Fruit fly (Drosophila melanogaster) whole organism, wandering third instar larva: ENCODE results near the gene Tnks.
A peak's percentile ranks its signal among the peaks of the same experiment; 100 is the strongest.

Experiments
- CG32264 ChIP-seq: fragments of 200-800 bp; sonication (Bioruptor generic); optimal IDR thresholded peaks from 2 replicates; lab custom pipeline; 2016; ENCODE audit warnings: missing biosample characterization, missing genetic modification characterization
- CrebA ChIP-seq: fragments of 200-800 bp; sonication (Bioruptor generic); optimal IDR thresholded peaks from 2 replicates; lab custom pipeline; 2016; ENCODE audit warnings: missing biosample characterization, mild to moderate bottlenecking, missing genetic modification characterization, borderline replicate concordance
- Dif ChIP-seq: fragments of 200-275, 200-300 bp; sonication (Bioruptor generic); optimal IDR thresholded peaks from 2 replicates; lab custom pipeline; 2018; ENCODE audit warnings: missing biosample characterization, missing genetic modification characterization; ENCODE audit not compliant: partially characterized antibody
- GATAd ChIP-seq: sonication (Bioruptor generic); optimal IDR thresholded peaks from 2 replicates; lab custom pipeline; 2016; ENCODE audit warnings: missing biosample characterization, missing genetic modification characterization
- Mio ChIP-seq: sonication (Bioruptor generic); optimal IDR thresholded peaks from 2 replicates; lab custom pipeline; 2016; ENCODE audit warnings: missing biosample characterization, missing genetic modification characterization
- Myc ChIP-seq: fragments of >200 bp; optimal IDR thresholded peaks from 2 replicates; lab custom pipeline; 2017
- Rel ChIP-seq, 2 experiments: fragments of 200-800 bp; sonication (Bioruptor generic) in 1 of 2; optimal IDR thresholded peaks; 2 replicates in 1 of 2; 3 replicates in 1 of 2; lab custom pipeline; 2016 to 2019; ENCODE audit warnings: mild to moderate bottlenecking in 2 of 2, missing biosample characterization in 2 of 2, missing genetic modification characterization in 2 of 2, moderate library complexity in 1 of 2
- Sp1 ChIP-seq: fragments of 200-800 bp; sonication (Bioruptor generic); optimal IDR thresholded peaks from 3 replicates; lab custom pipeline; 2019; ENCODE audit warnings: missing biosample characterization, mild to moderate bottlenecking, missing genetic modification characterization, moderate library complexity
- Vsx2 ChIP-seq: fragments of 200-300, 225-300 bp; sonication (Bioruptor generic); optimal IDR thresholded peaks from 2 replicates; lab custom pipeline; 2018; ENCODE audit warnings: missing biosample characterization, missing genetic modification characterization; ENCODE audit not compliant: partially characterized antibody
- foxo ChIP-seq, 2 experiments: fragments of 200-800 bp; sonication (Bioruptor generic); optimal IDR thresholded peaks; 2 replicates in 1 of 2; 3 replicates in 1 of 2; lab custom pipeline; 2016 to 2017; ENCODE audit warnings: missing biosample characterization in 2 of 2, missing genetic modification characterization in 2 of 2
- h ChIP-seq: fragments of 200-800 bp; sonication (Bioruptor generic); optimal IDR thresholded peaks from 3 replicates; lab custom pipeline; 2016; ENCODE audit warnings: missing biosample characterization, mild to moderate bottlenecking, missing genetic modification characterization
- pan ChIP-seq: fragments of >200 bp; optimal IDR thresholded peaks from 2 replicates; lab custom pipeline; 2017
- usp ChIP-seq: fragments of >200 bp; optimal IDR thresholded peaks from 2 replicates; lab custom pipeline; 2017; ENCODE audit warnings: missing biosample characterization, missing genetic modification characterization

- TF ChIP-seq pan (no peak), usp (GFP tag; lab: Kevin White, UChicago) (no peak), Mio (GFP tag; lab: Kevin White, UChicago) (no peak), Rel (GFP tag; optimal IDR thresholded peaks at IDR 0.05; lab: Kevin White, UChicago) (no peak), Rel (tag; optimal IDR thresholded peaks at IDR 0.05; lab: Kevin White, UChicago) (no peak), Myc (lab: Kevin White, UChicago) (no peak), Vsx2 (GFP tag; lab: Kevin White, UChicago) (no peak), h (GFP tag; lab: Kevin White, UChicago) (peak; percentile 68), foxo (GFP tag; optimal IDR thresholded peaks at IDR 0.05; lab: Kevin White, UChicago) (peak in 1 of 2 experiments; percentile 65), GATAd (GFP tag; lab: Kevin White, UChicago) (no peak), CrebA (GFP tag; lab: Kevin White, UChicago) (no peak), Dif (GFP tag; lab: Kevin White, UChicago) (no peak), Sp1 (GFP tag; lab: Kevin White, UChicago) (peak; percentile 47), CG32264 (GFP tag; lab: Kevin White, UChicago) (no peak)
These were observed 30.0 kb downstream of the Tnks start for dm6 chr3R:25631079-25631478.
